Fruit fly (Drosophila melanogaster) whole organism, embryonic: ENCODE results near the gene cpx.

Experiments used
- CG10462 ChIP-seq: fragments of 200-800 bp; sonication (Bioruptor generic); optimal IDR thresholded peaks from 2 replicates; lab custom pipeline; 2016; ENCODE audit warnings: missing biosample characterization, missing genetic modification characterization
- CG12299 ChIP-seq: fragments of 200-800 bp; sonication (Bioruptor generic); optimal IDR thresholded peaks from 2 replicates; lab custom pipeline; 2018; ENCODE audit warnings: missing biosample characterization, mild to moderate bottlenecking, missing genetic modification characterization
- CG1233 ChIP-seq: fragments of 200-800 bp; sonication (Bioruptor generic); optimal IDR thresholded peaks from 4 replicates; lab custom pipeline; 2018; ENCODE audit warnings: missing biosample characterization, mild to moderate bottlenecking, missing genetic modification characterization
- CG13894 ChIP-seq: fragments of 200-800 bp; sonication (Bioruptor generic); optimal IDR thresholded peaks from 3 replicates; lab custom pipeline; 2018; ENCODE audit warnings: missing biosample characterization, mild to moderate bottlenecking, missing genetic modification characterization, moderate library complexity
- CG14667 ChIP-seq: fragments of 200-800 bp; sonication (Bioruptor generic); IDR thresholded peaks from 2 replicates; pipeline ENCODE4 v1.3.6; 2022; ENCODE audit warnings: missing biosample characterization, missing genetic modification characterization
- CG15601 ChIP-seq: fragments of 200-800 bp; sonication (Bioruptor generic); optimal IDR thresholded peaks from 3 replicates; lab custom pipeline; 2019; ENCODE audit warnings: missing biosample characterization, mild to moderate bottlenecking, missing genetic modification characterization, moderate library complexity
- CG17612 ChIP-seq: fragments of 200-800 bp; sonication (Bioruptor generic); IDR thresholded peaks from 2 replicates; pipeline ENCODE4 v1.3.6; 2022; ENCODE audit warnings: missing biosample characterization, missing genetic modification characterization
- CG18476 ChIP-seq: fragments of 200-800 bp; sonication (Bioruptor generic); optimal IDR thresholded peaks from 2 replicates; lab custom pipeline; 2016; ENCODE audit warnings: missing biosample characterization, mild to moderate bottlenecking, missing genetic modification characterization
- CG2678 ChIP-seq: fragments of 200-800 bp; sonication (Bioruptor generic); optimal IDR thresholded peaks from 3 replicates; lab custom pipeline; 2019; ENCODE audit warnings: missing biosample characterization, mild to moderate bottlenecking, missing genetic modification characterization, moderate library complexity
- CG2889 ChIP-seq: fragments of 200-800 bp; sonication (Bioruptor generic); IDR thresholded peaks from 3 replicates; pipeline ENCODE4 v1.3.6; 2022; ENCODE audit warnings: missing biosample characterization, missing genetic modification characterization
- CG31441 ChIP-seq: fragments of 200-800 bp; sonication (Bioruptor generic); IDR thresholded peaks from 2 replicates; pipeline ENCODE4 v1.3.6; 2022; ENCODE audit warnings: missing biosample characterization, missing genetic modification characterization
- CG7928 ChIP-seq: fragments of 200-800 bp; sonication (Bioruptor generic); optimal IDR thresholded peaks from 2 replicates; lab custom pipeline; 2017; ENCODE audit warnings: missing biosample characterization, mild to moderate bottlenecking, missing genetic modification characterization
- D19A ChIP-seq: fragments of 200-800 bp; optimal IDR thresholded peaks from 3 replicates; lab custom pipeline; 2019; ENCODE audit warnings: missing biosample characterization, mild to moderate bottlenecking, missing genetic modification characterization, moderate library complexity
- D19B ChIP-seq: fragments of 200-800 bp; sonication (Bioruptor generic); optimal IDR thresholded peaks from 2 replicates; lab custom pipeline; 2017; ENCODE audit warnings: missing biosample characterization, mild to moderate bottlenecking, missing genetic modification characterization
- Dad ChIP-seq: fragments of 200-800 bp; sonication (Bioruptor generic); optimal IDR thresholded peaks from 3 replicates; lab custom pipeline; 2016; ENCODE audit warnings: missing biosample characterization, missing genetic modification characterization
- Dll ChIP-seq: fragments of 200-800 bp; sonication (Bioruptor generic); IDR thresholded peaks from 4 replicates; pipeline ENCODE4 v1.3.6; 2022; ENCODE audit warnings: missing biosample characterization, missing genetic modification characterization; ENCODE audit not compliant: partially characterized antibody
- Doc2 ChIP-seq: fragments of 200-800 bp; sonication (Bioruptor generic); IDR thresholded peaks from 2 replicates; pipeline ENCODE4 v1.3.6; 2022; ENCODE audit warnings: missing biosample characterization, missing genetic modification characterization
- Dref ChIP-seq: fragments of 200-800 bp; sonication (Bioruptor generic); IDR thresholded peaks from 2 replicates; pipeline ENCODE4 v1.3.6; 2022; ENCODE audit warnings: missing biosample characterization, missing genetic modification characterization
- Hr51 ChIP-seq, 2 experiments: fragments of 200-800 bp; sonication (Bioruptor generic); optimal IDR thresholded peaks; 2 replicates in 1 of 2; 3 replicates in 1 of 2; lab custom pipeline; 2016 to 2018; ENCODE audit warnings: missing biosample characterization in 2 of 2, missing genetic modification characterization in 2 of 2, mild to moderate bottlenecking in 1 of 2, moderate library complexity in 1 of 2
- NFAT ChIP-seq: fragments of 200-800 bp; sonication (Bioruptor generic); IDR thresholded peaks from 2 replicates; pipeline ENCODE4 v1.3.6; 2022; ENCODE audit warnings: missing biosample characterization, missing genetic modification characterization
- Oli ChIP-seq: fragments of 200-800 bp; sonication (Bioruptor generic); optimal IDR thresholded peaks from 2 replicates; lab custom pipeline; 2018; ENCODE audit warnings: missing biosample characterization, mild to moderate bottlenecking, missing genetic modification characterization, moderate library complexity
- Optix ChIP-seq: fragments of 200-800 bp; sonication (Bioruptor generic); IDR thresholded peaks from 3 replicates; pipeline ENCODE4 v1.3.6; 2022; ENCODE audit warnings: missing biosample characterization, missing genetic modification characterization
- Rx ChIP-seq: fragments of 200-800 bp; sonication (Bioruptor generic); IDR thresholded peaks from 2 replicates; pipeline ENCODE4 v1.3.6; 2022; ENCODE audit warnings: missing biosample characterization, missing genetic modification characterization
- Side ChIP-seq: fragments of 200-800 bp; sonication (Bioruptor generic); optimal IDR thresholded peaks from 2 replicates; lab custom pipeline; 2016; ENCODE audit warnings: missing biosample characterization, missing genetic modification characterization
- Six4 ChIP-seq: fragments of 200-800 bp; sonication (Bioruptor generic); optimal IDR thresholded peaks from 2 replicates; lab custom pipeline; 2016; ENCODE audit warnings: missing biosample characterization, missing genetic modification characterization
- Sry-β ChIP-seq: fragments of 200-800 bp; sonication (Bioruptor generic); optimal IDR thresholded peaks from 2 replicates; lab custom pipeline; 2018; ENCODE audit warnings: missing biosample characterization, mild to moderate bottlenecking, missing genetic modification characterization, moderate library complexity
- abd-A ChIP-seq: fragments of 200-800 bp; sonication (Bioruptor generic); optimal IDR thresholded peaks from 3 replicates; lab custom pipeline; 2019; ENCODE audit warnings: missing biosample characterization, mild to moderate bottlenecking, missing genetic modification characterization, moderate library complexity
- ato ChIP-seq: fragments of 200-800 bp; sonication (Bioruptor generic); IDR thresholded peaks from 2 replicates; pipeline ENCODE4 v1.3.6; 2022; ENCODE audit warnings: missing biosample characterization, missing genetic modification characterization; ENCODE audit not compliant: partially characterized antibody
- bsh ChIP-seq, 2 experiments: fragments of 200-800 bp; sonication (Bioruptor generic); optimal IDR thresholded peaks; 2 replicates each; lab custom pipeline; 2017 to 2018; ENCODE audit warnings: mild to moderate bottlenecking in 2 of 2, missing biosample characterization in 2 of 2, missing genetic modification characterization in 2 of 2, moderate library complexity in 1 of 2
- chn ChIP-seq: fragments of 200-800 bp; sonication (Bioruptor generic); optimal IDR thresholded peaks from 2 replicates; lab custom pipeline; 2016; ENCODE audit warnings: missing biosample characterization, missing genetic modification characterization
- ci ChIP-seq: fragments of 200-800 bp; sonication (Bioruptor generic); IDR thresholded peaks from 3 replicates; pipeline ENCODE4 v1.3.6; 2022; ENCODE audit warnings: missing biosample characterization, missing genetic modification characterization
- dmrt99B ChIP-seq: fragments of 200-800 bp; sonication (Bioruptor generic); optimal IDR thresholded peaks from 2 replicates; lab custom pipeline; 2018; ENCODE audit warnings: missing biosample characterization, mild to moderate bottlenecking, missing genetic modification characterization, moderate library complexity
- fd102C ChIP-seq: fragments of 200-800 bp; sonication (Bioruptor generic); optimal IDR thresholded peaks from 2 replicates; lab custom pipeline; 2018; ENCODE audit warnings: missing biosample characterization, mild to moderate bottlenecking, missing genetic modification characterization, moderate library complexity
- fru ChIP-seq: fragments of >200 bp; optimal IDR thresholded peaks from 2 replicates; lab custom pipeline; 2017
- fu2 ChIP-seq: fragments of 200-800 bp; sonication (Bioruptor generic); optimal IDR thresholded peaks from 2 replicates; lab custom pipeline; 2016; ENCODE audit warnings: missing biosample characterization, missing genetic modification characterization
- gce ChIP-seq: fragments of 200-800 bp; sonication (Bioruptor generic); IDR thresholded peaks from 3 replicates; pipeline ENCODE4 v1.3.6; 2022; ENCODE audit warnings: missing biosample characterization, missing genetic modification characterization
- grau ChIP-seq: fragments of 200-800 bp; optimal IDR thresholded peaks from 3 replicates; lab custom pipeline; 2019; ENCODE audit warnings: missing biosample characterization, mild to moderate bottlenecking, missing genetic modification characterization, moderate library complexity
- hb ChIP-seq: fragments of 200-800 bp; sonication (Bioruptor generic); IDR thresholded peaks from 3 replicates; pipeline ENCODE4 v1.3.6; 2022; ENCODE audit warnings: missing biosample characterization, missing genetic modification characterization; ENCODE audit not compliant: partially characterized antibody
- hbn ChIP-seq: fragments of 200-800 bp; sonication (Bioruptor generic); IDR thresholded peaks from 2 replicates; pipeline ENCODE4 v1.3.6; 2022; ENCODE audit warnings: missing biosample characterization, missing genetic modification characterization; ENCODE audit not compliant: partially characterized antibody
- kay ChIP-seq: fragments of 200-800 bp; sonication (Bioruptor generic); optimal IDR thresholded peaks from 2 replicates; lab custom pipeline; 2016; ENCODE audit warnings: missing biosample characterization, missing genetic modification characterization
- klu ChIP-seq: fragments of 200-800 bp; sonication (Bioruptor generic); IDR thresholded peaks from 2 replicates; pipeline ENCODE4 v1.3.6; 2022; ENCODE audit warnings: missing biosample characterization, missing genetic modification characterization
- nom ChIP-seq: fragments of 200-800 bp; sonication (Bioruptor generic); optimal IDR thresholded peaks from 2 replicates; lab custom pipeline; 2017; ENCODE audit warnings: missing biosample characterization, missing genetic modification characterization, mild to moderate bottlenecking, moderate library complexity, missing genetic modification reagents
- oc ChIP-seq: fragments of 200-800 bp; sonication (Bioruptor generic); optimal IDR thresholded peaks from 2 replicates; lab custom pipeline; 2018; ENCODE audit warnings: missing biosample characterization, mild to moderate bottlenecking, missing genetic modification characterization, moderate library complexity
- pnt ChIP-seq: fragments of 200-800 bp; sonication (Bioruptor generic); optimal IDR thresholded peaks from 3 replicates; lab custom pipeline; 2016; ENCODE audit warnings: missing biosample characterization, missing genetic modification characterization
- rib ChIP-seq: fragments of 200-800 bp; sonication (Bioruptor generic); IDR thresholded peaks from 2 replicates; pipeline ENCODE4 v1.3.6; 2022; ENCODE audit warnings: missing biosample characterization, missing genetic modification characterization
- scrt ChIP-seq: fragments of 200-800 bp; sonication (Bioruptor generic); optimal IDR thresholded peaks from 2 replicates; lab custom pipeline; 2018; ENCODE audit warnings: missing biosample characterization, mild to moderate bottlenecking, missing genetic modification characterization, moderate library complexity
- sim ChIP-seq: fragments of 200-800 bp; sonication (Bioruptor generic); IDR thresholded peaks from 2 replicates; pipeline ENCODE4 v1.3.6; 2022; ENCODE audit warnings: missing biosample characterization, missing genetic modification characterization
- vnd ChIP-seq: fragments of 200-800 bp; sonication (Bioruptor generic); IDR thresholded peaks from 3 replicates; pipeline ENCODE4 v1.3.6; 2022; ENCODE audit warnings: missing biosample characterization, missing genetic modification characterization; ENCODE audit not compliant: partially characterized antibody
- zen2 ChIP-seq: fragments of 200-800 bp; sonication (Bioruptor generic); IDR thresholded peaks from 3 replicates; pipeline ENCODE4 v1.3.6; 2022; ENCODE audit warnings: missing biosample characterization, missing genetic modification characterization; ENCODE audit not compliant: partially characterized antibody

Gene cpx

dm6 chr3R:4243096-4243940, 36.7 kb upstream of the cpx start, which contains the start of gene CG34305 (continued):
- TF ChIP-seq kay (GFP tag; lab: Kevin White, UChicago) (no peak), chn (no peak), NFAT (GFP tag; lab: Robert Waterston, UW) (peak; percentile 39; the same call in 1 of the 2 replicates), D19B (no peak), Sry-β (GFP tag; lab: Kevin White, UChicago) (no peak), gce (no peak), CG31441 (GFP tag; lab: Robert Waterston, UW) (no peak; the same call in 1 of the 2 replicates), Dad (no peak), zen2 (GFP tag; lab: Robert Waterston, UW) (no peak), Dll (no peak), CG18476 (no peak), CG15601 (tag; lab: Kevin White, UChicago) (no peak), Hr51 (GFP tag; optimal IDR thresholded peaks at IDR 0.05; lab: Kevin White, UChicago) (peak in 1 of 2 experiments; percentile 43), dmrt99B (peak; percentile 43), pnt (GFP tag; lab: Kevin White, UChicago) (no peak), ci (GFP tag; lab: Robert Waterston, UW) (no peak), CG17612 (GFP tag; lab: Robert Waterston, UW) (no peak), bsh (GFP tag; optimal IDR thresholded peaks at IDR 0.05; lab: Kevin White, UChicago) (no peak), klu (GFP tag; lab: Robert Waterston, UW) (no peak), ato (no peak), scrt (GFP tag; lab: Kevin White, UChicago) (no peak), CG2678 (tag; lab: Kevin White, UChicago) (peak; percentile 53), CG1233 (GFP tag; lab: Kevin White, UChicago) (peak; percentile 20), fu2 (GFP tag; lab: Kevin White, UChicago) (no peak), vnd (GFP tag; lab: Robert Waterston, UW) (no peak), CG10462 (GFP tag; lab: Kevin White, UChicago) (no peak), grau (tag; lab: Kevin White, UChicago) (peak; percentile 67), CG7928 (no peak), hb (GFP tag; lab: Robert Waterston, UW) (no peak), CG12299 (tag; lab: Kevin White, UChicago) (no peak), Dref (GFP tag; lab: Robert Waterston, UW) (no peak), sim (GFP tag; lab: Robert Waterston, UW) (no peak), Side (GFP tag; lab: Kevin White, UChicago) (no peak), abd-A (tag; lab: Kevin White, UChicago) (peak; percentile 13), hbn (GFP tag; lab: Robert Waterston, UW) (no peak), Six4 (GFP tag; lab: Kevin White, UChicago) (no peak), Oli (tag; lab: Kevin White, UChicago) (peak; percentile 19), nom (GFP tag; lab: Kevin White, UChicago) (no peak), Optix (GFP tag; lab: Robert Waterston, UW) (no peak), Rx (GFP tag; lab: Robert Waterston, UW) (no peak), oc (no peak), Doc2 (no peak), rib (no peak), CG2889 (GFP tag; lab: Robert Waterston, UW) (no peak), CG13894 (tag; lab: Kevin White, UChicago) (no peak), fd102C (GFP tag; lab: Kevin White, UChicago) (no peak), CG14667 (GFP tag; lab: Robert Waterston, UW) (no peak), fru (no peak), D19A (tag; lab: Kevin White, UChicago) (no peak)
